Worm (Caenorhabditis elegans) whole organism, L2 larva: Measurements from ENCODE around the gene F54H12.8.

Source experiments
- C34F6.9 ChIP-seq: fragments of 150-350 bp; optimal IDR thresholded peaks from 2 replicates; lab custom pipeline; 2014; ENCODE audit warnings: missing biosample characterization, missing genetic modification characterization
- F13H6.1 ChIP-seq: sonication (generic microtip); optimal IDR thresholded peaks from 2 replicates; lab custom pipeline; 2016; ENCODE audit warnings: missing genetic modification characterization, missing compliant biosample characterization
- R02D3.7 ChIP-seq: fragments of 150-350 bp; optimal IDR thresholded peaks from 2 replicates; lab custom pipeline; 2014; ENCODE audit warnings: missing biosample characterization, missing genetic modification characterization
- Y55F3AM.14 ChIP-seq: fragments of 200-800 bp; sonication (Bioruptor generic); optimal IDR thresholded peaks from 2 replicates; lab custom pipeline; 2018; ENCODE audit warnings: mild to moderate bottlenecking, missing genetic modification characterization, missing compliant biosample characterization
- alr-1 ChIP-seq: fragments of 150-350 bp; optimal IDR thresholded peaks from 2 replicates; lab custom pipeline; 2014; ENCODE audit warnings: missing biosample characterization, missing genetic modification characterization
- aly-2 ChIP-seq: fragments of 150-350 bp; optimal IDR thresholded peaks from 2 replicates; lab custom pipeline; 2014; ENCODE audit warnings: missing biosample characterization, missing genetic modification characterization
- ama-1 ChIP-seq: fragments of 150-350 bp; optimal IDR thresholded peaks from 2 replicates; lab custom pipeline; 2018; ENCODE audit warnings: inconsistent platforms
- blmp-1 ChIP-seq: sonication (generic microtip); optimal IDR thresholded peaks from 2 replicates; lab custom pipeline; 2017; ENCODE audit warnings: missing genetic modification characterization, mild to moderate bottlenecking, missing compliant biosample characterization, antibody characterized with exemption, moderate library complexity; ENCODE audit not compliant: insufficient read depth
- ceh-16 ChIP-seq: fragments of 150-350 bp; optimal IDR thresholded peaks from 2 replicates; lab custom pipeline; 2014; ENCODE audit warnings: missing biosample characterization, missing genetic modification characterization
- ceh-82 ChIP-seq: fragments of 150-350 bp; optimal IDR thresholded peaks from 2 replicates; lab custom pipeline; 2014; ENCODE audit warnings: missing biosample characterization, missing genetic modification characterization
- crh-2 ChIP-seq: sonication (generic microtip); optimal IDR thresholded peaks from 2 replicates; lab custom pipeline; 2017; ENCODE audit warnings: missing biosample characterization, missing genetic modification characterization
- egl-27 ChIP-seq: sonication (generic microtip); optimal IDR thresholded peaks from 3 replicates; lab custom pipeline; 2017; ENCODE audit warnings: missing biosample characterization, missing genetic modification reagents, missing genetic modification characterization
- elt-1 ChIP-seq: fragments of 150-350 bp; optimal IDR thresholded peaks from 2 replicates; lab custom pipeline; 2014; ENCODE audit warnings: missing biosample characterization, missing genetic modification characterization
- elt-3 ChIP-seq: sonication (generic microtip); optimal IDR thresholded peaks from 2 replicates; lab custom pipeline; 2017; ENCODE audit warnings: missing biosample characterization, missing genetic modification characterization
- fos-1 ChIP-seq: fragments of 150-350 bp; optimal IDR thresholded peaks from 2 replicates; lab custom pipeline; 2014; ENCODE audit warnings: missing biosample characterization, missing genetic modification characterization
- lin-11 ChIP-seq: fragments of 150-350 bp; sonication (generic microtip); optimal IDR thresholded peaks from 2 replicates; lab custom pipeline; 2014; ENCODE audit warnings: missing biosample characterization, missing genetic modification characterization, inconsistent platforms, mixed read lengths
- lin-13 ChIP-seq: fragments of 150-350 bp; optimal IDR thresholded peaks from 2 replicates; lab custom pipeline; 2014; ENCODE audit warnings: missing biosample characterization, missing genetic modification reagents, missing genetic modification characterization
- lsy-2 ChIP-seq, 2 experiments: fragments of 150-350 bp in 1 of 2; sonication (generic microtip) in 1 of 2; optimal IDR thresholded peaks; 2 replicates each; lab custom pipeline; 2014 to 2017; ENCODE audit warnings: missing biosample characterization in 2 of 2, missing genetic modification characterization in 2 of 2
- mab-5 ChIP-seq: fragments of 150-350 bp; optimal IDR thresholded peaks from 2 replicates; lab custom pipeline; 2014; ENCODE audit warnings: missing biosample characterization, missing genetic modification characterization
- mbf-1 ChIP-seq: sonication (generic microtip); optimal IDR thresholded peaks from 2 replicates; lab custom pipeline; 2017; ENCODE audit warnings: missing biosample characterization, missing genetic modification characterization
- nhr-10 ChIP-seq: sonication (generic microtip); optimal IDR thresholded peaks from 2 replicates; lab custom pipeline; 2017; ENCODE audit warnings: missing biosample characterization, missing genetic modification characterization
- nhr-11 ChIP-seq: fragments of 150-350 bp; optimal IDR thresholded peaks from 2 replicates; lab custom pipeline; 2014; ENCODE audit warnings: missing biosample characterization, missing genetic modification characterization
- nhr-12 ChIP-seq: fragments of 150-350 bp; optimal IDR thresholded peaks from 2 replicates; lab custom pipeline; 2014; ENCODE audit warnings: missing biosample characterization, missing genetic modification characterization
- nhr-129 ChIP-seq: fragments of 150-350 bp; optimal IDR thresholded peaks from 2 replicates; lab custom pipeline; 2014; ENCODE audit warnings: missing biosample characterization, missing genetic modification characterization
- nhr-21 ChIP-seq: fragments of 150-350 bp; optimal IDR thresholded peaks from 2 replicates; lab custom pipeline; 2014; ENCODE audit warnings: missing biosample characterization, missing genetic modification characterization
- nhr-237 ChIP-seq: fragments of 150-350 bp; optimal IDR thresholded peaks from 2 replicates; lab custom pipeline; 2014; ENCODE audit warnings: missing biosample characterization, missing genetic modification characterization
- nhr-25 ChIP-seq: fragments of 150-350 bp; sonication (generic microtip); optimal IDR thresholded peaks from 3 replicates; lab custom pipeline; 2014; ENCODE audit warnings: missing biosample characterization, missing genetic modification characterization
- nhr-6 ChIP-seq: fragments of 150-350 bp; optimal IDR thresholded peaks from 2 replicates; lab custom pipeline; 2014; ENCODE audit warnings: missing biosample characterization, missing genetic modification characterization
- nhr-77 ChIP-seq: fragments of 150-350 bp; optimal IDR thresholded peaks from 2 replicates; lab custom pipeline; 2014; ENCODE audit warnings: missing biosample characterization, missing genetic modification characterization
- sem-4 ChIP-seq: fragments of 150-350 bp; optimal IDR thresholded peaks from 2 replicates; lab custom pipeline; 2014; ENCODE audit warnings: missing biosample characterization, missing genetic modification reagents, missing genetic modification characterization
- sma-3 ChIP-seq: sonication (generic microtip); optimal IDR thresholded peaks from 2 replicates; lab custom pipeline; 2016; ENCODE audit warnings: missing genetic modification reagents, missing genetic modification characterization, missing compliant biosample characterization
- snpc-4 ChIP-seq: fragments of 150-350 bp; optimal IDR thresholded peaks from 2 replicates; lab custom pipeline; 2014; ENCODE audit warnings: missing biosample characterization, missing genetic modification characterization
- unc-39 ChIP-seq: fragments of 150-350 bp; optimal IDR thresholded peaks from 2 replicates; lab custom pipeline; 2014; ENCODE audit warnings: missing biosample characterization, missing genetic modification characterization
- unc-55 ChIP-seq: fragments of 150-350 bp; sonication (generic microtip); optimal IDR thresholded peaks from 3 replicates; lab custom pipeline; 2014; ENCODE audit warnings: missing biosample characterization, missing genetic modification reagents, missing genetic modification characterization
- unc-62 ChIP-seq: fragments of 150-350 bp; optimal IDR thresholded peaks from 2 replicates; lab custom pipeline; 2014; ENCODE audit warnings: missing biosample characterization, missing genetic modification reagents, missing genetic modification characterization
- zag-1 ChIP-seq: fragments of 150-350 bp; optimal IDR thresholded peaks from 2 replicates; lab custom pipeline; 2014; ENCODE audit warnings: missing biosample characterization, missing genetic modification characterization
- ztf-1 ChIP-seq: fragments of 200-800 bp; sonication (Bioruptor generic); conservative IDR thresholded peaks from 2 replicates; pipeline ENCODE4 v1.3.6; 2022; ENCODE audit warnings: missing genetic modification characterization, missing compliant biosample characterization
- ztf-11 ChIP-seq: sonication (generic microtip); optimal IDR thresholded peaks from 2 replicates; lab custom pipeline; 2017; ENCODE audit warnings: missing biosample characterization, missing genetic modification characterization
- ztf-4 ChIP-seq: fragments of 150-350 bp; optimal IDR thresholded peaks from 2 replicates; lab custom pipeline; 2014; ENCODE audit warnings: missing biosample characterization, missing genetic modification characterization

The F54H12.8 gene

ce11 chrIII:7969121-7969520, at the start of gene F54H12.8, which contains the start of gene F54H12.7:
Gene F54H12.8, minus strand, starts transcription at chrIII:7969221.
Gene F54H12.7, plus strand, starts transcription at chrIII:7969349.
- no peak for TF ChIP-seq nhr-12 (tag; lab: Kevin White, UChicago)
- TF ChIP-seq ztf-4 = no peak
- TF ChIP-seq R02D3.7 (tag; lab: Kevin White, UChicago) = no peak
- no peak for TF ChIP-seq crh-2 (tag; lab: Kevin White, UChicago)
- TF ChIP-seq ceh-16 (tag; lab: Kevin White, UChicago) = no peak
- no peak for TF ChIP-seq alr-1 (tag; lab: Kevin White, UChicago)
- no peak for TF ChIP-seq nhr-237 (tag; lab: Kevin White, UChicago)
- TF ChIP-seq mab-5 = no peak
- TF ChIP-seq Y55F3AM.14 (GFP tag; lab: Kevin White, UChicago) = no peak
- no peak for TF ChIP-seq lin-11 (tag; lab: Kevin White, UChicago)
- no peak for TF ChIP-seq nhr-11
- TF ChIP-seq ama-1 (lab: Kevin White, UChicago) = no peak
- TF ChIP-seq F13H6.1 (tag; lab: Kevin White, UChicago) = no peak
- TF ChIP-seq nhr-10 (tag; lab: Kevin White, UChicago) = no peak
- no peak for TF ChIP-seq blmp-1 (tag; lab: Kevin White, UChicago)
- TF ChIP-seq nhr-6 (tag; lab: Kevin White, UChicago) = no peak
- no peak for TF ChIP-seq lin-13 (GFP tag; lab: Kevin White, UChicago)
- no peak for TF ChIP-seq unc-62 (GFP tag; lab: Kevin White, UChicago)
- no peak for TF ChIP-seq aly-2 (tag; lab: Kevin White, UChicago)

ce11 chrIII:8017053-8017452, 48.0 kb upstream of the F54H12.8 start:
- TF ChIP-seq fos-1 = no peak
- no peak for TF ChIP-seq snpc-4
- no peak for TF ChIP-seq blmp-1 (tag; lab: Kevin White, UChicago)
- no peak for TF ChIP-seq ztf-1 (GFP tag; lab: Robert Waterston, UW)
- TF ChIP-seq mab-5 = no peak
- no peak for TF ChIP-seq elt-3 (tag; lab: Kevin White, UChicago)
- TF ChIP-seq nhr-25 = no peak
- no peak for TF ChIP-seq crh-2 (tag; lab: Kevin White, UChicago)
- TF ChIP-seq mbf-1 (tag; lab: Kevin White, UChicago) = no peak
- TF ChIP-seq ztf-11 = no peak
- no peak for TF ChIP-seq F13H6.1 (tag; lab: Kevin White, UChicago)
- TF ChIP-seq egl-27 = no peak

- TF ChIP-seq lin-11 (tag; lab: Kevin White, UChicago) = no peak
- TF ChIP-seq nhr-129 (tag; lab: Kevin White, UChicago) = no peak
- TF ChIP-seq sma-3 (GFP tag; lab: Kevin White, UChicago) = no peak
- no peak for TF ChIP-seq zag-1 (tag; lab: Kevin White, UChicago)
- TF ChIP-seq nhr-25 = no peak
- TF ChIP-seq elt-1 (tag; lab: Kevin White, UChicago) = no peak
- TF ChIP-seq aly-2 (tag; lab: Kevin White, UChicago) = no peak
- TF ChIP-seq nhr-237 (tag; lab: Kevin White, UChicago) = no peak
- no peak for TF ChIP-seq ztf-11
- no peak for TF ChIP-seq nhr-21 (tag; lab: Kevin White, UChicago)
- TF ChIP-seq unc-39 (tag; lab: Kevin White, UChicago) = no peak
- no peak for TF ChIP-seq lin-13 (GFP tag; lab: Kevin White, UChicago)
- TF ChIP-seq sem-4 (tag; lab: Kevin White, UChicago) = no peak
- no peak for TF ChIP-seq unc-62 (GFP tag; lab: Kevin White, UChicago)
- TF ChIP-seq unc-55 = no peak
- no peak for TF ChIP-seq ama-1 (lab: Kevin White, UChicago)
Observed at ce11 chrIII:8016438-8016837, 47.4 kb upstream of the F54H12.8 start, which contains the start of gene F44B9.5. Gene F44B9.5, minus strand, starts transcription at chrIII:8016538.

ce11 chrIII:8013582-8013981, 44.6 kb upstream of the F54H12.8 start:
- TF ChIP-seq ceh-16 (tag; lab: Kevin White, UChicago) (no peak), C34F6.9 (tag; lab: Kevin White, UChicago) (no peak), ceh-82 (tag; lab: Kevin White, UChicago) (no peak), nhr-77 (no peak), nhr-237 (tag; lab: Kevin White, UChicago) (no peak), ztf-1 (GFP tag; lab: Robert Waterston, UW) (no peak), ama-1 (lab: Kevin White, UChicago) (no peak), R02D3.7 (tag; lab: Kevin White, UChicago) (no peak), lsy-2 (tag; optimal IDR thresholded peaks at IDR 0.05; lab: Kevin White, UChicago) (no peak), lin-13 (GFP tag; lab: Kevin White, UChicago) (no peak), aly-2 (tag; lab: Kevin White, UChicago) (no peak), alr-1 (tag; lab: Kevin White, UChicago) (no peak), sem-4 (tag; lab: Kevin White, UChicago) (no peak), Y55F3AM.14 (GFP tag; lab: Kevin White, UChicago) (no peak), unc-55 (no peak), crh-2 (tag; lab: Kevin White, UChicago) (no peak)
